Fruit fly (Drosophila melanogaster) S2 (cell line): ENCODE results near the gene CG11695.

Experiments used
- CG8478 ChIP-seq: fragments of >200 bp; optimal IDR thresholded peaks from 2 replicates; lab custom pipeline; 2018
- CTCF ChIP-seq, 2 experiments: fragments of >200 bp; optimal IDR thresholded peaks; 2 replicates each; lab custom pipeline; 2018

- no peak for TF ChIP-seq CG8478 (lab: Kevin White, UChicago)
- no peak for TF ChIP-seq CTCF (optimal IDR thresholded peaks at IDR 0.05; lab: Kevin White, UChicago)
These were observed 49.5 kb upstream of the CG11695 start for dm6 chrX:11527088-11527635.
